Fruit fly (Drosophila melanogaster) whole organism, embryonic: ENCODE measurements around the gene HDAC4.

Experiments used
- Bdp1 ChIP-seq: fragments of 200-800 bp; sonication (Bioruptor generic); optimal IDR thresholded peaks from 3 replicates; lab custom pipeline; 2016; ENCODE audit warnings: missing biosample characterization, missing genetic modification characterization
- CG10274 ChIP-seq: fragments of 200-800 bp; sonication (Bioruptor generic); optimal IDR thresholded peaks from 3 replicates; lab custom pipeline; 2017; ENCODE audit warnings: missing biosample characterization, mild to moderate bottlenecking, missing genetic modification characterization
- CG10366 ChIP-seq: fragments of 200-800 bp; sonication (Bioruptor generic); IDR thresholded peaks from 2 replicates; pipeline ENCODE4 v1.3.6; 2022; ENCODE audit warnings: missing biosample characterization, missing genetic modification characterization
- CG11093 ChIP-seq: fragments of 200-800 bp; sonication (Bioruptor generic); IDR thresholded peaks from 3 replicates; pipeline ENCODE4 v1.3.6; 2022; ENCODE audit warnings: missing biosample characterization, missing genetic modification characterization
- CG11695 ChIP-seq: fragments of 200-800 bp; sonication (Bioruptor generic); IDR thresholded peaks from 3 replicates; pipeline ENCODE4 v1.3.6; 2022; ENCODE audit warnings: missing biosample characterization, missing genetic modification characterization
- CG12391 ChIP-seq: fragments of 200-800 bp; sonication (Bioruptor generic); optimal IDR thresholded peaks from 3 replicates; lab custom pipeline; 2018; ENCODE audit warnings: missing biosample characterization, mild to moderate bottlenecking, missing genetic modification characterization, moderate library complexity
- CG13424 ChIP-seq: fragments of 200-800 bp; sonication (Bioruptor generic); optimal IDR thresholded peaks from 2 replicates; lab custom pipeline; 2019; ENCODE audit warnings: missing biosample characterization, mild to moderate bottlenecking, missing genetic modification characterization, moderate library complexity
- CG13775 ChIP-seq: fragments of 200-800 bp; sonication (Bioruptor generic); optimal IDR thresholded peaks from 3 replicates; lab custom pipeline; 2017; ENCODE audit warnings: missing biosample characterization, mild to moderate bottlenecking, missing genetic modification characterization
- CG14710 ChIP-seq: fragments of 200-800 bp; sonication (Bioruptor generic); optimal IDR thresholded peaks from 3 replicates; lab custom pipeline; 2019; ENCODE audit warnings: missing biosample characterization, mild to moderate bottlenecking, missing genetic modification characterization, moderate library complexity
- CG30020 ChIP-seq: fragments of 200-800 bp; optimal IDR thresholded peaks from 2 replicates; lab custom pipeline; 2019; ENCODE audit warnings: missing biosample characterization, mild to moderate bottlenecking, missing genetic modification characterization, moderate library complexity
- CG3163 ChIP-seq: fragments of 200-800 bp; sonication (Bioruptor generic); optimal IDR thresholded peaks from 3 replicates; lab custom pipeline; 2016; ENCODE audit warnings: missing biosample characterization, missing genetic modification characterization
- CG32772 ChIP-seq: fragments of 200-800 bp; sonication (Bioruptor generic); IDR thresholded peaks from 2 replicates; pipeline ENCODE4 v1.3.6; 2022; ENCODE audit warnings: missing biosample characterization, missing genetic modification characterization
- CG43689 ChIP-seq: fragments of 200-800 bp; sonication (Bioruptor generic); IDR thresholded peaks from 2 replicates; pipeline ENCODE4 v1.3.6; 2022; ENCODE audit warnings: missing biosample characterization, missing genetic modification characterization
- CG4707 ChIP-seq: fragments of 200-800 bp; sonication (Bioruptor generic); optimal IDR thresholded peaks from 2 replicates; lab custom pipeline; 2018; ENCODE audit warnings: missing biosample characterization, mild to moderate bottlenecking, missing genetic modification characterization, moderate library complexity
- CG5180 ChIP-seq: fragments of 200-800 bp; sonication (Bioruptor generic); optimal IDR thresholded peaks from 3 replicates; lab custom pipeline; 2017; ENCODE audit warnings: missing biosample characterization, missing genetic modification characterization, mild to moderate bottlenecking, moderate library complexity, missing genetic modification reagents
- CG7556 ChIP-seq: fragments of 200-800 bp; sonication (Bioruptor generic); optimal IDR thresholded peaks from 2 replicates; lab custom pipeline; 2017; ENCODE audit warnings: missing biosample characterization, mild to moderate bottlenecking, missing genetic modification characterization
- D19A ChIP-seq: fragments of 200-800 bp; optimal IDR thresholded peaks from 3 replicates; lab custom pipeline; 2019; ENCODE audit warnings: missing biosample characterization, mild to moderate bottlenecking, missing genetic modification characterization, moderate library complexity
- Dfd ChIP-seq, 2 experiments: fragments of >200 bp; optimal IDR thresholded peaks; 2 replicates each; lab custom pipeline; 2017; ENCODE audit warnings: missing biosample characterization in 2 of 2, missing genetic modification characterization in 2 of 2
- Gug ChIP-seq: fragments of 200-800 bp; sonication (Bioruptor generic); IDR thresholded peaks from 4 replicates; pipeline ENCODE4 v1.3.6; 2022; ENCODE audit warnings: missing biosample characterization, missing genetic modification characterization
- HLH4C ChIP-seq: fragments of 200-800 bp; sonication (Bioruptor generic); IDR thresholded peaks from 3 replicates; pipeline ENCODE4 v1.3.6; 2022; ENCODE audit warnings: missing biosample characterization, missing genetic modification characterization; ENCODE audit not compliant: partially characterized antibody
- Hmr ChIP-seq: fragments of 200-800 bp; sonication (Bioruptor generic); optimal IDR thresholded peaks from 3 replicates; lab custom pipeline; 2017; ENCODE audit warnings: mild to moderate bottlenecking, missing biosample characterization, missing genetic modification reagents, missing genetic modification characterization
- Hr39 ChIP-seq: fragments of >200 bp; optimal IDR thresholded peaks from 2 replicates; lab custom pipeline; 2017
- Meics ChIP-seq: fragments of 200-800 bp; sonication (Bioruptor generic); optimal IDR thresholded peaks from 2 replicates; lab custom pipeline; 2017; ENCODE audit warnings: missing biosample characterization, mild to moderate bottlenecking, missing genetic modification characterization
- Mrtf ChIP-seq: fragments of 200-800 bp; sonication (Bioruptor generic); IDR thresholded peaks from 3 replicates; pipeline ENCODE4 v1.3.6; 2022; ENCODE audit warnings: missing biosample characterization, missing genetic modification characterization
- NC2α ChIP-seq: fragments of 200-800 bp; sonication (Bioruptor generic); optimal IDR thresholded peaks from 2 replicates; lab custom pipeline; 2016; ENCODE audit warnings: missing biosample characterization, missing genetic modification characterization
- NfI ChIP-seq: fragments of 200-800 bp; sonication (Bioruptor generic); optimal IDR thresholded peaks from 3 replicates; lab custom pipeline; 2018; ENCODE audit warnings: missing biosample characterization, mild to moderate bottlenecking, missing genetic modification characterization, moderate library complexity
- Optix ChIP-seq: fragments of 200-800 bp; sonication (Bioruptor generic); IDR thresholded peaks from 3 replicates; pipeline ENCODE4 v1.3.6; 2022; ENCODE audit warnings: missing biosample characterization, missing genetic modification characterization
- Pdp1 ChIP-seq, 2 experiments: fragments of 200-800 bp; sonication (Bioruptor generic); optimal IDR thresholded peaks; 3 replicates each; lab custom pipeline; 2016; ENCODE audit warnings: missing biosample characterization in 2 of 2, missing genetic modification characterization in 2 of 2, mild to moderate bottlenecking in 1 of 2, moderate library complexity in 1 of 2
- Rx ChIP-seq: fragments of 200-800 bp; sonication (Bioruptor generic); IDR thresholded peaks from 2 replicates; pipeline ENCODE4 v1.3.6; 2022; ENCODE audit warnings: missing biosample characterization, missing genetic modification characterization
- Sox102F ChIP-seq: fragments of 200-800 bp; sonication (Bioruptor generic); optimal IDR thresholded peaks from 2 replicates; lab custom pipeline; 2018; ENCODE audit warnings: missing biosample characterization, mild to moderate bottlenecking, missing genetic modification characterization, moderate library complexity
- Spps ChIP-seq: fragments of 200-800 bp; sonication (Bioruptor generic); optimal IDR thresholded peaks from 2 replicates; lab custom pipeline; 2018; ENCODE audit warnings: missing biosample characterization, mild to moderate bottlenecking, missing genetic modification characterization
- Ssrp ChIP-seq: fragments of 200-800 bp; sonication (Bioruptor generic); optimal IDR thresholded peaks from 2 replicates; lab custom pipeline; 2018; ENCODE audit warnings: missing biosample characterization, mild to moderate bottlenecking, missing genetic modification characterization, moderate library complexity
- al ChIP-seq: fragments of 200-800 bp; sonication (Bioruptor generic); IDR thresholded peaks from 2 replicates; pipeline ENCODE4 v1.3.6; 2022; ENCODE audit warnings: missing biosample characterization, missing genetic modification characterization
- bab2 ChIP-seq: fragments of 200-800 bp; sonication (Bioruptor generic); optimal IDR thresholded peaks from 2 replicates; lab custom pipeline; 2016; ENCODE audit warnings: missing biosample characterization, missing genetic modification characterization
- bbx ChIP-seq: fragments of 200-800 bp; sonication (Bioruptor generic); IDR thresholded peaks from 2 replicates; pipeline ENCODE4 v1.3.6; 2022; ENCODE audit warnings: missing biosample characterization, missing genetic modification characterization; ENCODE audit not compliant: partially characterized antibody
- bigmax ChIP-seq: fragments of 200-800 bp; sonication (Bioruptor generic); optimal IDR thresholded peaks from 2 replicates; lab custom pipeline; 2018; ENCODE audit warnings: missing biosample characterization, mild to moderate bottlenecking, missing genetic modification characterization
- crc ChIP-seq: fragments of 200-800 bp; sonication (Bioruptor generic); optimal IDR thresholded peaks from 2 replicates; lab custom pipeline; 2016; ENCODE audit warnings: missing biosample characterization, missing genetic modification characterization
- gcm2 ChIP-seq: fragments of 200-800 bp; sonication (Bioruptor generic); optimal IDR thresholded peaks from 2 replicates; lab custom pipeline; 2016; ENCODE audit warnings: missing biosample characterization, missing genetic modification characterization
- gsb ChIP-seq: fragments of 200-800 bp; sonication (Bioruptor generic); IDR thresholded peaks from 2 replicates; pipeline ENCODE4 v1.3.6; 2022; ENCODE audit warnings: missing biosample characterization, missing genetic modification characterization
- ken ChIP-seq: fragments of 200-800 bp; sonication (Bioruptor generic); IDR thresholded peaks from 3 replicates; pipeline ENCODE4 v1.3.6; 2022; ENCODE audit warnings: missing biosample characterization, missing genetic modification characterization
- nerfin-2 ChIP-seq: fragments of 200-800 bp; sonication (Bioruptor generic); IDR thresholded peaks from 2 replicates; pipeline ENCODE4 v1.3.6; 2022; ENCODE audit warnings: missing biosample characterization, missing genetic modification characterization; ENCODE audit not compliant: partially characterized antibody
- ro ChIP-seq: fragments of 200-800 bp; sonication (Bioruptor generic); IDR thresholded peaks from 2 replicates; pipeline ENCODE4 v1.3.6; 2022; ENCODE audit warnings: missing biosample characterization, missing genetic modification characterization
- sd ChIP-seq: fragments of 200-800 bp; sonication (Bioruptor generic); optimal IDR thresholded peaks from 3 replicates; lab custom pipeline; 2018; ENCODE audit warnings: missing biosample characterization, mild to moderate bottlenecking, missing genetic modification characterization, moderate library complexity
- sim ChIP-seq: fragments of 200-800 bp; sonication (Bioruptor generic); IDR thresholded peaks from 2 replicates; pipeline ENCODE4 v1.3.6; 2022; ENCODE audit warnings: missing biosample characterization, missing genetic modification characterization
- sob ChIP-seq: fragments of 200-800 bp; sonication (Bioruptor generic); IDR thresholded peaks from 2 replicates; pipeline ENCODE4 v1.3.6; 2022; ENCODE audit warnings: missing biosample characterization, missing genetic modification characterization
- tgo ChIP-seq: fragments of 200-800 bp; sonication (Bioruptor generic); IDR thresholded peaks from 3 replicates; pipeline ENCODE4 v1.3.6; 2022; ENCODE audit warnings: missing biosample characterization, missing genetic modification characterization
- tio ChIP-seq: fragments of 200-800 bp; sonication (Bioruptor generic); optimal IDR thresholded peaks from 2 replicates; lab custom pipeline; 2017; ENCODE audit warnings: missing biosample characterization, missing genetic modification characterization, inconsistent platforms
- zfh1 ChIP-seq: fragments of 200-800 bp; sonication (Bioruptor generic); IDR thresholded peaks from 3 replicates; pipeline ENCODE4 v1.3.6; 2022; ENCODE audit warnings: missing biosample characterization, missing genetic modification characterization

Gene HDAC4

DNA sequence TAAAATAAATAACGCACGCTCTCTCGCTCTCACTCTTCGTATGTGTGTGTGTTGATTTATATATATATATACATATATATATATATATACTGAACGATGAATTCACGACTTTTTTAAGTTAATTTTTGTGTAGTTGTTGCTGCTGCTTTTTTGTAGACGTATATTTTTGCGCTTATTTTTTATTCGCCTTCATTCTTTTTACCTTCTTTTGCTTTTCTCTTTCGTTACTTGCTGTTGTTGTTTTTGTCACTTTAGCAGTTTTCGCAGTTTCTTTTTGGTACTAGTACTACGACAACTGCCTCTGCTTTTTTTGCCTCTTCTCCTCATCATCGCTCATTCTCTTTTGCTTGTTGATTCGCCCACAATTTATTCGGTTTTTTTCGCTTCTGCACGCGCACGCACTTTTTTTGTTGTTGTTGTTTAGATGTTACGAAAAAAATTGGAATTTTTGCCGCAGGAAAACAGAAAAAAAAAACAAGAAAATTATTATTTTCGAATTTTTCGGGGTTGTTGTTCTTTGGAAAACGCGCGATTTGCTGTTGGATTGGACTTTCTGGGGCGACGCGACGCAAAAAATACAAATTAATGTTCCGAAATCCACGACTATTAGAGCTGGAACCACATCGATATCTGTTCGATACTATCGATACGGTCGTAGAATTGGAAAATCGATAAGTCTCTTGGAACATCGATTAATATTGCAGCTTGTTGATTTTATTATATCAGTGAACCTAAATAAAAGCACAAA, at the start of gene HDAC4, which contains the start of gene CG15743 (continued):
- TF ChIP-seq CG14710 (tag; lab: Kevin White, UChicago) (peak; percentile 52), CG4707 (GFP tag; lab: Kevin White, UChicago) (no peak), Rx (no peak), sob (GFP tag; lab: Robert Waterston, UW) (no peak), bigmax (GFP tag; lab: Kevin White, UChicago) (no peak), CG11695 (no peak), CG3163 (GFP tag; lab: Kevin White, UChicago) (no peak), nerfin-2 (peak; percentile 84), CG11093 (GFP tag; lab: Robert Waterston, UW) (no peak), Sox102F (no peak), CG30020 (tag; lab: Kevin White, UChicago) (no peak), CG10366 (GFP tag; lab: Robert Waterston, UW) (no peak), Spps (tag; lab: Kevin White, UChicago) (no peak), D19A (tag; lab: Kevin White, UChicago) (no peak), bbx (GFP tag; lab: Robert Waterston, UW) (peak; percentile 90), ken (GFP tag; lab: Robert Waterston, UW) (no peak), ro (GFP tag; lab: Robert Waterston, UW) (no peak)

DNA sequence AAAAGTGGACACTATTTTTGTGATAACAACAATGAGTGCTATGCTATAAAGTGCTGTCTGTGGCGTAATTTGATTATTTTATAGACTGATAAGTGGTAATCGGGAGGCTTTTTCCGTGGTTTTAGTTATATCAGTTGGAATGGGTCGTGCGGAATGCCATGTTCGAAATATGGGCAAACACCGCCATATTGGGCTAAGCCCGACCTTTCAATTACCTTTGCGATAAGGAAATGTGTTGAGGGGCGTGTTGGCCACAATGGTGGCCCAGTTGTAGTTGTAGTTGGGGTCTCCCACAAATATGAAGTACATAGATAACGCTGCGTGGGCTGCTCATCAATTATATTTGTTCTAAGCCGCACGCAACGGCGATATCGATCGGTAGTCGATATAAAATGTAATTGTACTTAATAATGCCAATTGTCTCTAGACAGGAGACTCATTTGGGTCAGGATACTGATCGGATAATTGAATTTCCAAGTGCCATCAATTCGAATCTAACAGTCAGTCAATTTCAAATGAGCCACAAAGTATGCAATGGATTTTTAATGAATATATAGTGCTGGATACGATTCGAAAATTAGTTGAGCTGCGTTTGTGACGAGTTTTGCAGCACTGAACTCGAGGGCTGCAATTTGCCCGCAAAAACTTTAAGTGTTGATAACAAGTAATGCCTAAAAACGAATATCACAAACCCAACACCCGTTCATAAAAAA, 49.2 kb upstream of the HDAC4 start:
- TF ChIP-seq CG10366 (GFP tag; lab: Robert Waterston, UW) (no peak), Hr39 (lab: Kevin White, UChicago) (no peak), Gug (no peak), crc (no peak), Pdp1 (GFP tag; optimal IDR thresholded peaks at IDR 0.05; lab: Kevin White, UChicago) (peak; percentile 29 to 86), gsb (GFP tag; lab: Robert Waterston, UW) (no peak), CG43689 (GFP tag; lab: Robert Waterston, UW) (no peak), Dfd (GFP tag; optimal IDR thresholded peaks at IDR 0.05; lab: Kevin White, UChicago) (no peak), Sox102F (no peak), CG7556 (GFP tag; lab: Kevin White, UChicago) (peak; percentile 1), al (GFP tag; lab: Robert Waterston, UW) (no peak), CG13775 (GFP tag; lab: Kevin White, UChicago) (no peak), tgo (no peak), HLH4C (GFP tag; lab: Robert Waterston, UW) (no peak), CG5180 (GFP tag; lab: Kevin White, UChicago) (no peak), Mrtf (GFP tag; lab: Robert Waterston, UW) (no peak), Bdp1 (peak; percentile 5), NC2α (GFP tag; lab: Kevin White, UChicago) (no peak), bab2 (GFP tag; lab: Kevin White, UChicago) (peak; percentile 8), Meics (GFP tag; lab: Kevin White, UChicago) (no peak), Ssrp (tag; lab: Kevin White, UChicago) (no peak), CG13424 (tag; lab: Kevin White, UChicago) (no peak), ro (GFP tag; lab: Robert Waterston, UW) (no peak), CG12391 (tag; lab: Kevin White, UChicago) (peak; percentile 17), CG10274 (no peak), tio (GFP tag; lab: Kevin White, UChicago) (no peak), sim (GFP tag; lab: Robert Waterston, UW) (no peak), Hmr (GFP tag; lab: Kevin White, UChicago) (peak; percentile 51), Optix (GFP tag; lab: Robert Waterston, UW) (no peak), sd (peak; percentile 86), CG32772 (no peak), gcm2 (GFP tag; lab: Kevin White, UChicago) (no peak), zfh1 (GFP tag; lab: Robert Waterston, UW) (peak; percentile 40; the same call in 1 of the 3 replicates), NfI (GFP tag; lab: Kevin White, UChicago) (peak; percentile 47)
